Fruit fly (Drosophila melanogaster) whole organism, prepupa: ENCODE results near the gene CG7841.
A peak's percentile ranks its signal among the peaks of the same experiment; 100 is the strongest.

ENCODE experiments used
- Blimp-1 ChIP-seq: fragments of 200-800 bp; sonication (Bioruptor generic); optimal IDR thresholded peaks from 3 replicates; lab custom pipeline; 2017; ENCODE audit warnings: missing biosample characterization, missing genetic modification characterization, mild to moderate bottlenecking, moderate library complexity, missing genetic modification reagents
- CG10631 ChIP-seq: fragments of 200-800 bp; sonication (Bioruptor generic); optimal IDR thresholded peaks from 2 replicates; lab custom pipeline; 2016; ENCODE audit warnings: missing biosample characterization, missing genetic modification characterization
- CG11294 ChIP-seq: fragments of 200-800 bp; sonication (Bioruptor generic); IDR thresholded peaks from 2 replicates; pipeline ENCODE4 v1.3.6; 2022; ENCODE audit warnings: missing biosample characterization, missing genetic modification characterization
- CG11902 ChIP-seq: fragments of 200-800 bp; sonication (Bioruptor generic); optimal IDR thresholded peaks from 3 replicates; lab custom pipeline; 2016; ENCODE audit warnings: missing biosample characterization, missing genetic modification characterization
- CG15336 ChIP-seq: fragments of 200-800 bp; sonication (Bioruptor generic); IDR thresholded peaks from 2 replicates; pipeline ENCODE4 v1.3.6; 2022; ENCODE audit warnings: missing biosample characterization, missing genetic modification characterization
- CG1621 ChIP-seq: fragments of 200-800 bp; sonication (Bioruptor generic); optimal IDR thresholded peaks from 3 replicates; lab custom pipeline; 2018; ENCODE audit warnings: missing biosample characterization, mild to moderate bottlenecking, missing genetic modification characterization
- CG16779 ChIP-seq: fragments of 200-800 bp; sonication (Bioruptor generic); optimal IDR thresholded peaks from 3 replicates; lab custom pipeline; 2017; ENCODE audit warnings: missing biosample characterization, mild to moderate bottlenecking, missing genetic modification characterization
- CG3032 ChIP-seq: fragments of 200-800 bp; optimal IDR thresholded peaks from 2 replicates; lab custom pipeline; 2019; ENCODE audit warnings: missing biosample characterization, mild to moderate bottlenecking, missing genetic modification characterization, moderate library complexity
- CG32006 ChIP-seq: fragments of 200-800 bp; sonication (Bioruptor generic); optimal IDR thresholded peaks from 3 replicates; lab custom pipeline; 2017; ENCODE audit warnings: missing biosample characterization, mild to moderate bottlenecking, missing genetic modification characterization
- CG34406 ChIP-seq: fragments of 200-800 bp; sonication (Bioruptor generic); optimal IDR thresholded peaks from 3 replicates; lab custom pipeline; 2016; ENCODE audit warnings: missing biosample characterization, missing genetic modification characterization
- CG3919 ChIP-seq: fragments of 200-800 bp; sonication (Bioruptor generic); optimal IDR thresholded peaks from 3 replicates; lab custom pipeline; 2016; ENCODE audit warnings: missing biosample characterization, missing genetic modification characterization
- CG6163 ChIP-seq: fragments of 200-800 bp; sonication (Bioruptor generic); IDR thresholded peaks from 3 replicates; pipeline ENCODE4 v1.3.6; 2022; ENCODE audit warnings: missing biosample characterization, missing genetic modification characterization
- CG6276 ChIP-seq: fragments of 200-800 bp; sonication (Bioruptor generic); optimal IDR thresholded peaks from 2 replicates; lab custom pipeline; 2017; ENCODE audit warnings: missing biosample characterization, mild to moderate bottlenecking, missing genetic modification characterization
- CG6792 ChIP-seq: fragments of 200-800 bp; sonication (Bioruptor generic); optimal IDR thresholded peaks from 3 replicates; lab custom pipeline; 2016; ENCODE audit warnings: missing biosample characterization, missing genetic modification characterization
- CG6808 ChIP-seq: fragments of 200-800 bp; sonication (Bioruptor generic); optimal IDR thresholded peaks from 3 replicates; lab custom pipeline; 2017; ENCODE audit warnings: missing biosample characterization, missing genetic modification characterization, mild to moderate bottlenecking, moderate library complexity, missing genetic modification reagents
- CG7368 ChIP-seq: fragments of 200-800 bp; sonication (Bioruptor generic); optimal IDR thresholded peaks from 3 replicates; lab custom pipeline; 2016; ENCODE audit warnings: missing biosample characterization, missing genetic modification characterization
- CG8119 ChIP-seq: fragments of 200-800 bp; sonication (Bioruptor generic); IDR thresholded peaks from 3 replicates; pipeline ENCODE4 v1.3.6; 2022; ENCODE audit warnings: missing biosample characterization, missing genetic modification characterization
- CG8319 ChIP-seq: fragments of 200-800 bp; sonication (Bioruptor generic); optimal IDR thresholded peaks from 3 replicates; lab custom pipeline; 2016; ENCODE audit warnings: missing biosample characterization, missing genetic modification characterization
- CG8632 ChIP-seq: fragments of 200-800 bp; sonication (Bioruptor generic); optimal IDR thresholded peaks from 3 replicates; lab custom pipeline; 2016; ENCODE audit warnings: missing biosample characterization, missing genetic modification characterization
- CG9139 ChIP-seq: fragments of 200-800 bp; sonication (Bioruptor generic); optimal IDR thresholded peaks from 3 replicates; lab custom pipeline; 2017; ENCODE audit warnings: missing biosample characterization, mild to moderate bottlenecking, missing genetic modification characterization
- Eip78C ChIP-seq: fragments of 200-800 bp; sonication (Bioruptor generic); peaks from one replicate; lab custom pipeline; 2016; ENCODE audit warnings: missing biosample characterization, missing genetic modification characterization
- Eip93F ChIP-seq: fragments of 200-800 bp; sonication (Bioruptor generic); optimal IDR thresholded peaks from 2 replicates; lab custom pipeline; 2016; ENCODE audit warnings: missing biosample characterization, mild to moderate bottlenecking, missing genetic modification characterization
- Ets21C ChIP-seq: fragments of 200-800 bp; sonication (Bioruptor generic); optimal IDR thresholded peaks from 3 replicates; lab custom pipeline; 2016; ENCODE audit warnings: missing biosample characterization, missing genetic modification characterization
- Ets96B ChIP-seq: fragments of 200-800 bp; optimal IDR thresholded peaks from 2 replicates; lab custom pipeline; 2019; ENCODE audit warnings: missing biosample characterization, mild to moderate bottlenecking, missing genetic modification characterization, moderate library complexity
- Hr38 ChIP-seq: sonication (Bioruptor generic); optimal IDR thresholded peaks from 2 replicates; lab custom pipeline; 2016; ENCODE audit warnings: missing biosample characterization, missing genetic modification characterization
- Lpt ChIP-seq: fragments of 200-800 bp; sonication (Bioruptor generic); optimal IDR thresholded peaks from 3 replicates; lab custom pipeline; 2016; ENCODE audit warnings: missing biosample characterization, missing genetic modification characterization
- Met ChIP-seq: fragments of 200-800 bp; sonication (Bioruptor generic); optimal IDR thresholded peaks from 3 replicates; lab custom pipeline; 2016; ENCODE audit warnings: missing biosample characterization, missing genetic modification characterization
- Smox ChIP-seq: fragments of 200-800 bp; sonication (Bioruptor generic); optimal IDR thresholded peaks from 3 replicates; lab custom pipeline; 2016; ENCODE audit warnings: missing biosample characterization, missing genetic modification characterization
- Sox14 ChIP-seq: fragments of 200-800 bp; sonication (Bioruptor generic); optimal IDR thresholded peaks from 3 replicates; lab custom pipeline; 2016; ENCODE audit warnings: missing biosample characterization, missing genetic modification characterization
- achi ChIP-seq: fragments of 200-800 bp; sonication (Bioruptor generic); optimal IDR thresholded peaks from 3 replicates; lab custom pipeline; 2016; ENCODE audit warnings: missing biosample characterization, missing genetic modification characterization
- acj6 ChIP-seq: fragments of 200-800 bp; sonication (Bioruptor generic); optimal IDR thresholded peaks from 3 replicates; lab custom pipeline; 2016; ENCODE audit warnings: missing biosample characterization, missing genetic modification characterization
- cyc ChIP-seq: fragments of 200-800 bp; sonication (Bioruptor generic); optimal IDR thresholded peaks from 3 replicates; lab custom pipeline; 2016; ENCODE audit warnings: missing biosample characterization, missing genetic modification characterization
- dac ChIP-seq: fragments of 200-800 bp; sonication (Bioruptor generic); optimal IDR thresholded peaks from 2 replicates; lab custom pipeline; 2017; ENCODE audit warnings: missing biosample characterization, mild to moderate bottlenecking, missing genetic modification characterization
- dsx ChIP-seq: fragments of 200-800 bp; optimal IDR thresholded peaks from 3 replicates; lab custom pipeline; 2019; ENCODE audit warnings: missing biosample characterization, mild to moderate bottlenecking, missing genetic modification characterization, moderate library complexity; ENCODE audit not compliant: poor library complexity, severe bottlenecking
- esn ChIP-seq: fragments of 200-800 bp; sonication (Bioruptor generic); optimal IDR thresholded peaks from 2 replicates; lab custom pipeline; 2016; ENCODE audit warnings: missing biosample characterization, mild to moderate bottlenecking, missing genetic modification characterization, moderate library complexity
- fd59A ChIP-seq: fragments of 200-800 bp; sonication (Bioruptor generic); optimal IDR thresholded peaks from 2 replicates; lab custom pipeline; 2017; ENCODE audit warnings: missing biosample characterization, mild to moderate bottlenecking, missing genetic modification characterization, missing genetic modification reagents
- fd85E ChIP-seq: fragments of 200-800 bp; sonication (Bioruptor generic); optimal IDR thresholded peaks from 3 replicates; lab custom pipeline; 2016; ENCODE audit warnings: missing biosample characterization, missing genetic modification characterization
- fkh ChIP-seq: fragments of 200-800 bp; sonication (Bioruptor generic); optimal IDR thresholded peaks from 3 replicates; lab custom pipeline; 2017; ENCODE audit warnings: missing biosample characterization, mild to moderate bottlenecking, missing genetic modification characterization, moderate library complexity
- lz ChIP-seq: fragments of 200-800 bp; sonication (Bioruptor generic); optimal IDR thresholded peaks from 3 replicates; lab custom pipeline; 2016; ENCODE audit warnings: missing biosample characterization, missing genetic modification characterization
- net ChIP-seq: fragments of 200-800 bp; sonication (Bioruptor generic); optimal IDR thresholded peaks from 3 replicates; lab custom pipeline; 2016; ENCODE audit warnings: missing biosample characterization, missing genetic modification characterization
- salr ChIP-seq, 2 experiments: fragments of 200-800 bp; sonication (Bioruptor generic); optimal IDR thresholded peaks; 3 replicates each; lab custom pipeline; 2016 to 2018; ENCODE audit warnings: missing biosample characterization in 2 of 2, missing genetic modification characterization in 2 of 2, mild to moderate bottlenecking in 1 of 2
- spab ChIP-seq: fragments of 200-800 bp; sonication (Bioruptor generic); optimal IDR thresholded peaks from 2 replicates; lab custom pipeline; 2017; ENCODE audit warnings: missing biosample characterization, mild to moderate bottlenecking, missing genetic modification characterization, missing genetic modification reagents
- ss ChIP-seq, 2 experiments: fragments of 200-800 bp; sonication (Bioruptor generic); optimal IDR thresholded peaks; 2 replicates in 1 of 2; 3 replicates in 1 of 2; lab custom pipeline; 2017 to 2018; ENCODE audit warnings: mild to moderate bottlenecking in 2 of 2, missing biosample characterization in 2 of 2, missing genetic modification characterization in 2 of 2, moderate library complexity in 1 of 2
- svp ChIP-seq: fragments of 200-800 bp; sonication (Bioruptor generic); peaks from one replicate; lab custom pipeline; 2016; ENCODE audit warnings: missing biosample characterization, missing genetic modification characterization
- topi ChIP-seq: fragments of 200-800 bp; sonication (Bioruptor generic); optimal IDR thresholded peaks from 3 replicates; lab custom pipeline; 2016; ENCODE audit warnings: missing biosample characterization, missing genetic modification characterization

CG7841 gene

dm6 chr3L:15514405-15514804 lies 6.4 kb upstream of the CG7841 start (continued):
- peak; percentile 38 for TF ChIP-seq Lpt

- TF ChIP-seq CG6163 (GFP tag; lab: Robert Waterston, UW) (no peak), CG9139 (GFP tag; lab: Kevin White, UChicago) (no peak), Sox14 (GFP tag; lab: Kevin White, UChicago) (no peak), fkh (GFP tag; lab: Kevin White, UChicago) (no peak), achi (no peak)
- TF ChIP-seq, all 60 proteins: peak for 0
These were observed 5.7 kb upstream of the CG7841 start for dm6 chr3L:15513726-15514125.

dm6 chr3L:15513264-15513663 lies 5.2 kb upstream of the CG7841 start:
- no peak for TF ChIP-seq lz (GFP tag; lab: Kevin White, UChicago)
- no peak for TF ChIP-seq CG16779 (tag; lab: Kevin White, UChicago)
- TF ChIP-seq esn (GFP tag; lab: Kevin White, UChicago): no peak
- TF ChIP-seq dac: no peak

dm6 chr3L:15511688-15512250 lies 3.7 kb upstream of the CG7841 start:
- TF ChIP-seq fkh (GFP tag; lab: Kevin White, UChicago): no peak
- no peak for TF ChIP-seq dac
- TF ChIP-seq svp (GFP tag; lab: Kevin White, UChicago): no peak
- TF ChIP-seq CG9139 (GFP tag; lab: Kevin White, UChicago): no peak
- TF ChIP-seq achi: no peak
- no peak for TF ChIP-seq salr (GFP tag; optimal IDR thresholded peaks at IDR 0.05; lab: Kevin White, UChicago)
- TF ChIP-seq CG11294 (GFP tag; lab: Robert Waterston, UW): no peak
- TF ChIP-seq Hr38 (GFP tag; lab: Kevin White, UChicago): no peak
- TF ChIP-seq CG6808 (GFP tag; lab: Kevin White, UChicago): no peak
- TF ChIP-seq Ets21C (GFP tag; lab: Kevin White, UChicago): no peak
- no peak for TF ChIP-seq dsx
- no peak for TF ChIP-seq fd59A
- TF ChIP-seq CG8632 (GFP tag; lab: Kevin White, UChicago): no peak
- no peak for TF ChIP-seq net (GFP tag; lab: Kevin White, UChicago)
- TF ChIP-seq CG6276 (GFP tag; lab: Kevin White, UChicago): no peak
- no peak for TF ChIP-seq CG1621 (tag; lab: Kevin White, UChicago)
- no peak for TF ChIP-seq CG3919
- peak; percentile 55 for TF ChIP-seq Sox14 (GFP tag; lab: Kevin White, UChicago)
- TF ChIP-seq Ets96B (tag; lab: Kevin White, UChicago): no peak
- no peak for TF ChIP-seq CG11902
- TF ChIP-seq acj6: no peak
- no peak for TF ChIP-seq CG6792
- peak; percentile 33 for TF ChIP-seq Eip93F
- TF ChIP-seq Eip78C (GFP tag; lab: Kevin White, UChicago): peak; percentile 76
- no peak for TF ChIP-seq CG7368 (GFP tag; lab: Kevin White, UChicago)
- TF ChIP-seq cyc: no peak
- TF ChIP-seq CG3032 (tag; lab: Kevin White, UChicago): peak; percentile 17
- TF ChIP-seq fd85E (GFP tag; lab: Kevin White, UChicago): no peak
- TF ChIP-seq Smox (GFP tag; lab: Kevin White, UChicago): no peak
- TF ChIP-seq lz (GFP tag; lab: Kevin White, UChicago): no peak
- no peak for TF ChIP-seq CG6163 (GFP tag; lab: Robert Waterston, UW)
- TF ChIP-seq topi (GFP tag; lab: Kevin White, UChicago): no peak
- TF ChIP-seq CG16779 (tag; lab: Kevin White, UChicago): peak; percentile 13
- TF ChIP-seq ss (GFP tag; optimal IDR thresholded peaks at IDR 0.05; lab: Kevin White, UChicago): peak; percentile 39 to 44
- TF ChIP-seq Blimp-1 (GFP tag; lab: Kevin White, UChicago): peak; percentile 78
- TF ChIP-seq CG10631 (GFP tag; lab: Kevin White, UChicago): no peak
- peak; percentile 11 for TF ChIP-seq Met (GFP tag; lab: Kevin White, UChicago)
- no peak for TF ChIP-seq CG8319 (GFP tag; lab: Kevin White, UChicago)
- TF ChIP-seq CG8119 (GFP tag; lab: Robert Waterston, UW): no peak; the same call in 2 of the 3 replicates
- TF ChIP-seq spab: no peak
- no peak for TF ChIP-seq CG32006 (GFP tag; lab: Kevin White, UChicago)
- no peak for TF ChIP-seq CG34406 (GFP tag; lab: Kevin White, UChicago)
- no peak for TF ChIP-seq CG15336 (GFP tag; lab: Robert Waterston, UW)
